Fruit fly (Drosophila melanogaster) whole organism, embryonic: ENCODE measurements around the gene CG5731.

Source experiments
- CG10979 ChIP-seq: fragments of 200-800 bp; sonication (Bioruptor generic); optimal IDR thresholded peaks from 2 replicates; lab custom pipeline; 2018; ENCODE audit warnings: missing biosample characterization, mild to moderate bottlenecking, missing genetic modification characterization, moderate library complexity
- CG13775 ChIP-seq: fragments of 200-800 bp; sonication (Bioruptor generic); optimal IDR thresholded peaks from 3 replicates; lab custom pipeline; 2017; ENCODE audit warnings: missing biosample characterization, mild to moderate bottlenecking, missing genetic modification characterization
- CG13894 ChIP-seq: fragments of 200-800 bp; sonication (Bioruptor generic); optimal IDR thresholded peaks from 3 replicates; lab custom pipeline; 2018; ENCODE audit warnings: missing biosample characterization, mild to moderate bottlenecking, missing genetic modification characterization, moderate library complexity
- CG14441 ChIP-seq: fragments of 200-800 bp; sonication (Bioruptor generic); IDR thresholded peaks from 2 replicates; pipeline ENCODE4 v1.3.6; 2022; ENCODE audit warnings: missing biosample characterization, missing genetic modification characterization
- CG14860 ChIP-seq: fragments of 200-800 bp; sonication (Bioruptor generic); IDR thresholded peaks from 3 replicates; pipeline ENCODE4 v1.3.6; 2022; ENCODE audit warnings: missing biosample characterization, missing genetic modification characterization; ENCODE audit not compliant: partially characterized antibody
- CG15696 ChIP-seq: fragments of 200-800 bp; sonication (Bioruptor generic); optimal IDR thresholded peaks from 2 replicates; lab custom pipeline; 2019; ENCODE audit warnings: missing biosample characterization, mild to moderate bottlenecking, missing genetic modification characterization, moderate library complexity
- CG1603 ChIP-seq: fragments of 200-800 bp; sonication (Bioruptor generic); optimal IDR thresholded peaks from 2 replicates; lab custom pipeline; 2019; ENCODE audit warnings: missing biosample characterization, mild to moderate bottlenecking, missing genetic modification characterization, moderate library complexity
- CG17385 ChIP-seq: fragments of 200-800 bp; sonication (Bioruptor generic); optimal IDR thresholded peaks from 3 replicates; lab custom pipeline; 2018; ENCODE audit warnings: missing biosample characterization, mild to moderate bottlenecking, missing genetic modification characterization
- CG17612 ChIP-seq: fragments of 200-800 bp; sonication (Bioruptor generic); IDR thresholded peaks from 2 replicates; pipeline ENCODE4 v1.3.6; 2022; ENCODE audit warnings: missing biosample characterization, missing genetic modification characterization
- CG17802 ChIP-seq: fragments of 200-800 bp; sonication (Bioruptor generic); optimal IDR thresholded peaks from 2 replicates; lab custom pipeline; 2018; ENCODE audit warnings: missing biosample characterization, mild to moderate bottlenecking, missing genetic modification characterization, moderate library complexity
- CG18476 ChIP-seq: fragments of 200-800 bp; sonication (Bioruptor generic); optimal IDR thresholded peaks from 2 replicates; lab custom pipeline; 2016; ENCODE audit warnings: missing biosample characterization, mild to moderate bottlenecking, missing genetic modification characterization
- CG2202 ChIP-seq: fragments of 200-800 bp; sonication (Bioruptor generic); optimal IDR thresholded peaks from 2 replicates; lab custom pipeline; 2018; ENCODE audit warnings: missing biosample characterization, mild to moderate bottlenecking, missing genetic modification characterization
- CG3065 ChIP-seq: fragments of 200-800 bp; sonication (Bioruptor generic); optimal IDR thresholded peaks from 2 replicates; lab custom pipeline; 2016; ENCODE audit warnings: missing biosample characterization, missing genetic modification characterization
- CG34376 ChIP-seq: fragments of 200-800 bp; sonication (Bioruptor generic); optimal IDR thresholded peaks from 2 replicates; lab custom pipeline; 2018; ENCODE audit warnings: missing biosample characterization, mild to moderate bottlenecking, missing genetic modification characterization
- CG34422 ChIP-seq: fragments of 200-800 bp; sonication (Bioruptor generic); IDR thresholded peaks from 3 replicates; pipeline ENCODE4 v1.3.6; 2022; ENCODE audit warnings: missing biosample characterization, missing genetic modification characterization
- CG3995 ChIP-seq: fragments of 200-800 bp; sonication (Bioruptor generic); optimal IDR thresholded peaks from 3 replicates; lab custom pipeline; 2016; ENCODE audit warnings: missing biosample characterization, missing genetic modification characterization
- CG4854 ChIP-seq: fragments of 200-800 bp; sonication (Bioruptor generic); optimal IDR thresholded peaks from 2 replicates; lab custom pipeline; 2016; ENCODE audit warnings: missing biosample characterization, missing genetic modification characterization, inconsistent platforms
- CG6254 ChIP-seq: fragments of 200-800 bp; sonication (Bioruptor generic); optimal IDR thresholded peaks from 3 replicates; lab custom pipeline; 2017; ENCODE audit warnings: mild to moderate bottlenecking, missing biosample characterization, missing genetic modification reagents, missing genetic modification characterization
- CG6272 ChIP-seq: fragments of 200-800 bp; sonication (Bioruptor generic); IDR thresholded peaks from 2 replicates; pipeline ENCODE4 v1.3.6; 2022; ENCODE audit warnings: missing biosample characterization, missing genetic modification characterization
- CG7357 ChIP-seq: fragments of 200-800 bp; sonication (Bioruptor generic); IDR thresholded peaks from 3 replicates; pipeline ENCODE4 v1.3.6; 2022; ENCODE audit warnings: missing biosample characterization, missing genetic modification characterization
- CG7556 ChIP-seq: fragments of 200-800 bp; sonication (Bioruptor generic); optimal IDR thresholded peaks from 2 replicates; lab custom pipeline; 2017; ENCODE audit warnings: missing biosample characterization, mild to moderate bottlenecking, missing genetic modification characterization
- CG7745 ChIP-seq: fragments of 200-800 bp; sonication (Bioruptor generic); optimal IDR thresholded peaks from 2 replicates; lab custom pipeline; 2018; ENCODE audit warnings: missing biosample characterization, mild to moderate bottlenecking, missing genetic modification characterization, moderate library complexity
- CHES-1-like ChIP-seq: fragments of 200-800 bp; sonication (Bioruptor generic); optimal IDR thresholded peaks from 2 replicates; lab custom pipeline; 2016; ENCODE audit warnings: missing biosample characterization, missing genetic modification characterization
- Chrac-16 ChIP-seq: fragments of 200-800 bp; sonication (Bioruptor generic); optimal IDR thresholded peaks from 3 replicates; lab custom pipeline; 2016; ENCODE audit warnings: missing biosample characterization, missing genetic modification characterization
- Dp ChIP-seq: fragments of 200-800 bp; sonication (Bioruptor generic); optimal IDR thresholded peaks from 2 replicates; lab custom pipeline; 2018; ENCODE audit warnings: missing biosample characterization, mild to moderate bottlenecking, missing genetic modification characterization, moderate library complexity
- Dref ChIP-seq: fragments of 200-800 bp; sonication (Bioruptor generic); IDR thresholded peaks from 2 replicates; pipeline ENCODE4 v1.3.6; 2022; ENCODE audit warnings: missing biosample characterization, missing genetic modification characterization
- E2f2 ChIP-seq: fragments of 200-800 bp; sonication (Bioruptor generic); IDR thresholded peaks from 2 replicates; pipeline ENCODE4 v1.3.6; 2022; ENCODE audit warnings: missing biosample characterization, missing genetic modification characterization
- Fer1 ChIP-seq: fragments of 200-800 bp; sonication (Bioruptor generic); optimal IDR thresholded peaks from 2 replicates; lab custom pipeline; 2017; ENCODE audit warnings: missing biosample characterization, mild to moderate bottlenecking, missing genetic modification characterization
- H15 ChIP-seq: fragments of 200-800 bp; sonication (Bioruptor generic); IDR thresholded peaks from 3 replicates; pipeline ENCODE4 v1.3.6; 2022; ENCODE audit warnings: missing biosample characterization, missing genetic modification characterization
- Hr3 ChIP-seq: fragments of 200-800 bp; sonication (Bioruptor generic); optimal IDR thresholded peaks from 3 replicates; lab custom pipeline; 2016; ENCODE audit warnings: missing biosample characterization, missing genetic modification characterization
- MBD-R2 ChIP-seq: fragments of 200-800 bp; sonication (Bioruptor generic); IDR thresholded peaks from 2 replicates; pipeline ENCODE4 v1.3.6; 2022; ENCODE audit warnings: missing biosample characterization, missing genetic modification characterization
- Med ChIP-seq: fragments of 200-800 bp; sonication (Bioruptor generic); peaks from one replicate; lab custom pipeline; 2016; ENCODE audit warnings: missing biosample characterization, missing genetic modification characterization, mild to moderate bottlenecking, inconsistent platforms, moderate library complexity
- Mrtf ChIP-seq: fragments of 200-800 bp; sonication (Bioruptor generic); IDR thresholded peaks from 3 replicates; pipeline ENCODE4 v1.3.6; 2022; ENCODE audit warnings: missing biosample characterization, missing genetic modification characterization
- Sin3A ChIP-seq: fragments of >200 bp; optimal IDR thresholded peaks from 2 replicates; lab custom pipeline; 2018
- Ssrp ChIP-seq: fragments of 200-800 bp; sonication (Bioruptor generic); optimal IDR thresholded peaks from 2 replicates; lab custom pipeline; 2018; ENCODE audit warnings: missing biosample characterization, mild to moderate bottlenecking, missing genetic modification characterization, moderate library complexity
- cg ChIP-seq: fragments of 200-800 bp; sonication (Bioruptor generic); optimal IDR thresholded peaks from 3 replicates; lab custom pipeline; 2019; ENCODE audit warnings: missing biosample characterization, mild to moderate bottlenecking, missing genetic modification characterization, moderate library complexity
- ci ChIP-seq: fragments of 200-800 bp; sonication (Bioruptor generic); IDR thresholded peaks from 3 replicates; pipeline ENCODE4 v1.3.6; 2022; ENCODE audit warnings: missing biosample characterization, missing genetic modification characterization
- crol ChIP-seq: fragments of 200-800 bp; sonication (Bioruptor generic); IDR thresholded peaks from 2 replicates; pipeline ENCODE4 v1.3.6; 2022; ENCODE audit warnings: missing biosample characterization, missing genetic modification characterization
- dati ChIP-seq: fragments of 200-800 bp; sonication (Bioruptor generic); IDR thresholded peaks from 2 replicates; pipeline ENCODE4 v1.3.6; 2022; ENCODE audit warnings: missing biosample characterization, missing genetic modification characterization
- fd102C ChIP-seq: fragments of 200-800 bp; sonication (Bioruptor generic); optimal IDR thresholded peaks from 2 replicates; lab custom pipeline; 2018; ENCODE audit warnings: missing biosample characterization, mild to moderate bottlenecking, missing genetic modification characterization, moderate library complexity
- gfzf ChIP-seq: fragments of 200-800 bp; sonication (Bioruptor generic); optimal IDR thresholded peaks from 2 replicates; lab custom pipeline; 2016; ENCODE audit warnings: missing biosample characterization, mild to moderate bottlenecking, missing genetic modification characterization, moderate library complexity
- lov ChIP-seq, 2 experiments: fragments of 200-800 bp in 1 of 2; fragments of >200 bp in 1 of 2; sonication (Bioruptor generic) in 1 of 2; IDR thresholded peaks in 1 of 2; optimal IDR thresholded peaks in 1 of 2; 2 replicates in 1 of 2; 3 replicates in 1 of 2; pipeline versions ENCODE4 v1.3.6 to Lab custom; 2017 to 2022; ENCODE audit warnings: missing biosample characterization in 1 of 2, missing genetic modification characterization in 1 of 2
- nerfin-2 ChIP-seq: fragments of 200-800 bp; sonication (Bioruptor generic); IDR thresholded peaks from 2 replicates; pipeline ENCODE4 v1.3.6; 2022; ENCODE audit warnings: missing biosample characterization, missing genetic modification characterization; ENCODE audit not compliant: partially characterized antibody
- org-1 ChIP-seq: fragments of 200-800 bp; sonication (Bioruptor generic); optimal IDR thresholded peaks from 2 replicates; lab custom pipeline; 2017; ENCODE audit warnings: missing biosample characterization, missing genetic modification characterization
- ranshi ChIP-seq: fragments of 200-800 bp; sonication (Bioruptor generic); IDR thresholded peaks from 2 replicates; pipeline ENCODE4 v1.3.6; 2022; ENCODE audit warnings: missing biosample characterization, missing genetic modification characterization
- sens ChIP-seq: fragments of 200-800 bp; sonication (Bioruptor generic); peaks from one replicate; lab custom pipeline; 2016; ENCODE audit warnings: missing biosample characterization, missing genetic modification characterization
- sob ChIP-seq: fragments of 200-800 bp; sonication (Bioruptor generic); IDR thresholded peaks from 2 replicates; pipeline ENCODE4 v1.3.6; 2022; ENCODE audit warnings: missing biosample characterization, missing genetic modification characterization
- sug ChIP-seq: fragments of 200-800 bp; optimal IDR thresholded peaks from 2 replicates; lab custom pipeline; 2019; ENCODE audit warnings: missing biosample characterization, mild to moderate bottlenecking, missing genetic modification characterization, moderate library complexity
- wek ChIP-seq: fragments of 200-800 bp; sonication (Bioruptor generic); optimal IDR thresholded peaks from 3 replicates; lab custom pipeline; 2018; ENCODE audit warnings: missing biosample characterization, mild to moderate bottlenecking, missing genetic modification characterization, moderate library complexity

The CG5731 gene

dm6 chr2L:10203933-10204509 is 5.5 kb downstream of the CG5731 start, which contains the start of gene CG34159 (continued):
- TF ChIP-seq E2f2 (peak; percentile 68), sug (no peak), Dp (GFP tag; lab: Kevin White, UChicago) (peak; percentile 64), CG34422 (GFP tag; lab: Robert Waterston, UW) (peak; percentile 56; the same call in 1 of the 3 replicates), CHES-1-like (GFP tag; lab: Kevin White, UChicago) (no peak), CG17802 (tag; lab: Kevin White, UChicago) (peak; percentile 51), sens (GFP tag; lab: Kevin White, UChicago) (peak; percentile 56), Fer1 (peak; percentile 38), Dref (GFP tag; lab: Robert Waterston, UW) (no peak), MBD-R2 (GFP tag; lab: Robert Waterston, UW) (peak; percentile 46; the same call in 1 of the 2 replicates), Mrtf (no peak), crol (GFP tag; lab: Robert Waterston, UW) (no peak), CG1603 (tag; lab: Kevin White, UChicago) (peak; percentile 17), wek (GFP tag; lab: Kevin White, UChicago) (peak; percentile 95), CG2202 (tag; lab: Kevin White, UChicago) (no peak), CG4854 (GFP tag; lab: Kevin White, UChicago) (no peak), Sin3A (lab: Kevin White, UChicago) (no peak), CG10979 (tag; lab: Kevin White, UChicago) (no peak), CG3995 (peak; percentile 40)

dm6 chr2L:10201743-10202142 is 7.8 kb downstream of the CG5731 start:
- TF ChIP-seq CG7357 (GFP tag; lab: Robert Waterston, UW) (0 out of 3 replicates have a peak, but pooled peaks have one; percentile 11), sob (0 out of 2 replicates have a peak, but pooled peaks have one; percentile 44), org-1 (GFP tag; lab: Kevin White, UChicago) (no peak), CG14860 (GFP tag; lab: Robert Waterston, UW) (no peak), MBD-R2 (GFP tag; lab: Robert Waterston, UW) (no peak), ci (peak; percentile 13; the same call in 1 of the 3 replicates), CG17612 (GFP tag; lab: Robert Waterston, UW) (peak; percentile 45; the same call in 1 of the 2 replicates), cg (no peak), CG18476 (no peak), Med (GFP tag; lab: Kevin White, UChicago) (peak; percentile 62), CG7745 (no peak), Ssrp (tag; lab: Kevin White, UChicago) (no peak), lov (optimal IDR thresholded peaks at IDR 0.05; lab: Kevin White, UChicago) (no peak), lov (GFP tag; IDR thresholded peaks at IDR 0.05; lab: Robert Waterston, UW) (0 out of 3 replicates have a peak, but pooled peaks have one; percentile 23), CG6272 (no peak), CG14441 (GFP tag; lab: Robert Waterston, UW) (0 out of 2 replicates have a peak, but pooled peaks have one; percentile 10), CG7556 (GFP tag; lab: Kevin White, UChicago) (no peak), CG13894 (tag; lab: Kevin White, UChicago) (no peak), CG6254 (no peak), CG15696 (tag; lab: Kevin White, UChicago) (no peak), Chrac-16 (GFP tag; lab: Kevin White, UChicago) (no peak), CG3065 (GFP tag; lab: Kevin White, UChicago) (no peak), H15 (GFP tag; lab: Robert Waterston, UW) (no peak; the same call in 2 of the 3 replicates), CG13775 (GFP tag; lab: Kevin White, UChicago) (no peak), CG17385 (GFP tag; lab: Kevin White, UChicago) (no peak), nerfin-2 (0 out of 2 replicates have a peak, but pooled peaks have one; percentile 35), Hr3 (GFP tag; lab: Kevin White, UChicago) (no peak), CG34376 (GFP tag; lab: Kevin White, UChicago) (no peak), CHES-1-like (GFP tag; lab: Kevin White, UChicago) (no peak), fd102C (GFP tag; lab: Kevin White, UChicago) (no peak), dati (GFP tag; lab: Robert Waterston, UW) (no peak), gfzf (GFP tag; lab: Kevin White, UChicago) (no peak), ranshi (no peak)
